Fruit fly (Drosophila melanogaster) whole organism, prepupa: ENCODE results near the gene CG15429.
A peak's percentile ranks its signal among the peaks of the same experiment; 100 is the strongest.

Experiments
- Blimp-1 ChIP-seq: fragments of 200-800 bp; sonication (Bioruptor generic); optimal IDR thresholded peaks from 3 replicates; lab custom pipeline; 2017; ENCODE audit warnings: missing biosample characterization, missing genetic modification characterization, mild to moderate bottlenecking, moderate library complexity, missing genetic modification reagents
- CG11762 ChIP-seq: fragments of 200-800 bp; sonication (Bioruptor generic); optimal IDR thresholded peaks from 3 replicates; lab custom pipeline; 2016; ENCODE audit warnings: missing biosample characterization, missing genetic modification characterization; ENCODE audit not compliant: insufficient read depth
- CG15336 ChIP-seq: fragments of 200-800 bp; sonication (Bioruptor generic); IDR thresholded peaks from 2 replicates; pipeline ENCODE4 v1.3.6; 2022; ENCODE audit warnings: missing biosample characterization, missing genetic modification characterization
- CG1621 ChIP-seq: fragments of 200-800 bp; sonication (Bioruptor generic); optimal IDR thresholded peaks from 3 replicates; lab custom pipeline; 2018; ENCODE audit warnings: missing biosample characterization, mild to moderate bottlenecking, missing genetic modification characterization
- CG16779 ChIP-seq: fragments of 200-800 bp; sonication (Bioruptor generic); optimal IDR thresholded peaks from 3 replicates; lab custom pipeline; 2017; ENCODE audit warnings: missing biosample characterization, mild to moderate bottlenecking, missing genetic modification characterization
- CG3032 ChIP-seq: fragments of 200-800 bp; optimal IDR thresholded peaks from 2 replicates; lab custom pipeline; 2019; ENCODE audit warnings: missing biosample characterization, mild to moderate bottlenecking, missing genetic modification characterization, moderate library complexity
- CG31627 ChIP-seq: fragments of 200-800 bp; sonication (Bioruptor generic); optimal IDR thresholded peaks from 3 replicates; lab custom pipeline; 2016; ENCODE audit warnings: missing biosample characterization, missing genetic modification characterization
- CG32006 ChIP-seq: fragments of 200-800 bp; sonication (Bioruptor generic); optimal IDR thresholded peaks from 3 replicates; lab custom pipeline; 2017; ENCODE audit warnings: missing biosample characterization, mild to moderate bottlenecking, missing genetic modification characterization
- CG34406 ChIP-seq: fragments of 200-800 bp; sonication (Bioruptor generic); optimal IDR thresholded peaks from 3 replicates; lab custom pipeline; 2016; ENCODE audit warnings: missing biosample characterization, missing genetic modification characterization
- CG4318 ChIP-seq: fragments of 200-800 bp; sonication (Bioruptor generic); optimal IDR thresholded peaks from 3 replicates; lab custom pipeline; 2017; ENCODE audit warnings: missing biosample characterization, mild to moderate bottlenecking, missing genetic modification characterization
- CG6163 ChIP-seq: fragments of 200-800 bp; sonication (Bioruptor generic); IDR thresholded peaks from 3 replicates; pipeline ENCODE4 v1.3.6; 2022; ENCODE audit warnings: missing biosample characterization, missing genetic modification characterization
- CG6276 ChIP-seq: fragments of 200-800 bp; sonication (Bioruptor generic); optimal IDR thresholded peaks from 2 replicates; lab custom pipeline; 2017; ENCODE audit warnings: missing biosample characterization, mild to moderate bottlenecking, missing genetic modification characterization
- CG8119 ChIP-seq: fragments of 200-800 bp; sonication (Bioruptor generic); IDR thresholded peaks from 3 replicates; pipeline ENCODE4 v1.3.6; 2022; ENCODE audit warnings: missing biosample characterization, missing genetic modification characterization
- CG8319 ChIP-seq: fragments of 200-800 bp; sonication (Bioruptor generic); optimal IDR thresholded peaks from 3 replicates; lab custom pipeline; 2016; ENCODE audit warnings: missing biosample characterization, missing genetic modification characterization
- CG8632 ChIP-seq: fragments of 200-800 bp; sonication (Bioruptor generic); optimal IDR thresholded peaks from 3 replicates; lab custom pipeline; 2016; ENCODE audit warnings: missing biosample characterization, missing genetic modification characterization
- CG9139 ChIP-seq: fragments of 200-800 bp; sonication (Bioruptor generic); optimal IDR thresholded peaks from 3 replicates; lab custom pipeline; 2017; ENCODE audit warnings: missing biosample characterization, mild to moderate bottlenecking, missing genetic modification characterization
- Eip78C ChIP-seq: fragments of 200-800 bp; sonication (Bioruptor generic); peaks from one replicate; lab custom pipeline; 2016; ENCODE audit warnings: missing biosample characterization, missing genetic modification characterization
- Eip93F ChIP-seq: fragments of 200-800 bp; sonication (Bioruptor generic); optimal IDR thresholded peaks from 2 replicates; lab custom pipeline; 2016; ENCODE audit warnings: missing biosample characterization, mild to moderate bottlenecking, missing genetic modification characterization
- Ets96B ChIP-seq: fragments of 200-800 bp; optimal IDR thresholded peaks from 2 replicates; lab custom pipeline; 2019; ENCODE audit warnings: missing biosample characterization, mild to moderate bottlenecking, missing genetic modification characterization, moderate library complexity
- Gug ChIP-seq: fragments of 200-800 bp; sonication (Bioruptor generic); IDR thresholded peaks from 2 replicates; pipeline ENCODE4 v1.3.6; 2022; ENCODE audit warnings: missing biosample characterization, missing genetic modification characterization
- Hr38 ChIP-seq: sonication (Bioruptor generic); optimal IDR thresholded peaks from 2 replicates; lab custom pipeline; 2016; ENCODE audit warnings: missing biosample characterization, missing genetic modification characterization
- Hr4 ChIP-seq: fragments of 200-800 bp; sonication (Bioruptor generic); optimal IDR thresholded peaks from 3 replicates; lab custom pipeline; 2016; ENCODE audit warnings: missing biosample characterization, missing genetic modification characterization
- Lpt ChIP-seq: fragments of 200-800 bp; sonication (Bioruptor generic); optimal IDR thresholded peaks from 3 replicates; lab custom pipeline; 2016; ENCODE audit warnings: missing biosample characterization, missing genetic modification characterization
- Met ChIP-seq: fragments of 200-800 bp; sonication (Bioruptor generic); optimal IDR thresholded peaks from 3 replicates; lab custom pipeline; 2016; ENCODE audit warnings: missing biosample characterization, missing genetic modification characterization
- OdsH ChIP-seq: fragments of 200-800 bp; sonication (Bioruptor generic); optimal IDR thresholded peaks from 3 replicates; lab custom pipeline; 2016; ENCODE audit warnings: missing biosample characterization, missing genetic modification characterization
- Smox ChIP-seq: fragments of 200-800 bp; sonication (Bioruptor generic); optimal IDR thresholded peaks from 3 replicates; lab custom pipeline; 2016; ENCODE audit warnings: missing biosample characterization, missing genetic modification characterization
- Sox14 ChIP-seq: fragments of 200-800 bp; sonication (Bioruptor generic); optimal IDR thresholded peaks from 3 replicates; lab custom pipeline; 2016; ENCODE audit warnings: missing biosample characterization, missing genetic modification characterization
- acj6 ChIP-seq: fragments of 200-800 bp; sonication (Bioruptor generic); optimal IDR thresholded peaks from 3 replicates; lab custom pipeline; 2016; ENCODE audit warnings: missing biosample characterization, missing genetic modification characterization
- cyc ChIP-seq: fragments of 200-800 bp; sonication (Bioruptor generic); optimal IDR thresholded peaks from 3 replicates; lab custom pipeline; 2016; ENCODE audit warnings: missing biosample characterization, missing genetic modification characterization
- dac ChIP-seq: fragments of 200-800 bp; sonication (Bioruptor generic); optimal IDR thresholded peaks from 2 replicates; lab custom pipeline; 2017; ENCODE audit warnings: missing biosample characterization, mild to moderate bottlenecking, missing genetic modification characterization
- dsx ChIP-seq: fragments of 200-800 bp; optimal IDR thresholded peaks from 3 replicates; lab custom pipeline; 2019; ENCODE audit warnings: missing biosample characterization, mild to moderate bottlenecking, missing genetic modification characterization, moderate library complexity; ENCODE audit not compliant: poor library complexity, severe bottlenecking
- esn ChIP-seq: fragments of 200-800 bp; sonication (Bioruptor generic); optimal IDR thresholded peaks from 2 replicates; lab custom pipeline; 2016; ENCODE audit warnings: missing biosample characterization, mild to moderate bottlenecking, missing genetic modification characterization, moderate library complexity
- fkh ChIP-seq: fragments of 200-800 bp; sonication (Bioruptor generic); optimal IDR thresholded peaks from 3 replicates; lab custom pipeline; 2017; ENCODE audit warnings: missing biosample characterization, mild to moderate bottlenecking, missing genetic modification characterization, moderate library complexity
- lz ChIP-seq: fragments of 200-800 bp; sonication (Bioruptor generic); optimal IDR thresholded peaks from 3 replicates; lab custom pipeline; 2016; ENCODE audit warnings: missing biosample characterization, missing genetic modification characterization
- net ChIP-seq: fragments of 200-800 bp; sonication (Bioruptor generic); optimal IDR thresholded peaks from 3 replicates; lab custom pipeline; 2016; ENCODE audit warnings: missing biosample characterization, missing genetic modification characterization
- pdm3 ChIP-seq: fragments of 200-800 bp; sonication (Bioruptor generic); optimal IDR thresholded peaks from 3 replicates; lab custom pipeline; 2016; ENCODE audit warnings: missing biosample characterization, missing genetic modification characterization
- spab ChIP-seq: fragments of 200-800 bp; sonication (Bioruptor generic); optimal IDR thresholded peaks from 2 replicates; lab custom pipeline; 2017; ENCODE audit warnings: missing biosample characterization, mild to moderate bottlenecking, missing genetic modification characterization, missing genetic modification reagents
- ss ChIP-seq, 2 experiments: fragments of 200-800 bp; sonication (Bioruptor generic); optimal IDR thresholded peaks; 2 replicates in 1 of 2; 3 replicates in 1 of 2; lab custom pipeline; 2017 to 2018; ENCODE audit warnings: mild to moderate bottlenecking in 2 of 2, missing biosample characterization in 2 of 2, missing genetic modification characterization in 2 of 2, moderate library complexity in 1 of 2
- svp ChIP-seq: fragments of 200-800 bp; sonication (Bioruptor generic); peaks from one replicate; lab custom pipeline; 2016; ENCODE audit warnings: missing biosample characterization, missing genetic modification characterization
- topi ChIP-seq: fragments of 200-800 bp; sonication (Bioruptor generic); optimal IDR thresholded peaks from 3 replicates; lab custom pipeline; 2016; ENCODE audit warnings: missing biosample characterization, missing genetic modification characterization

Gene CG15429

DNA sequence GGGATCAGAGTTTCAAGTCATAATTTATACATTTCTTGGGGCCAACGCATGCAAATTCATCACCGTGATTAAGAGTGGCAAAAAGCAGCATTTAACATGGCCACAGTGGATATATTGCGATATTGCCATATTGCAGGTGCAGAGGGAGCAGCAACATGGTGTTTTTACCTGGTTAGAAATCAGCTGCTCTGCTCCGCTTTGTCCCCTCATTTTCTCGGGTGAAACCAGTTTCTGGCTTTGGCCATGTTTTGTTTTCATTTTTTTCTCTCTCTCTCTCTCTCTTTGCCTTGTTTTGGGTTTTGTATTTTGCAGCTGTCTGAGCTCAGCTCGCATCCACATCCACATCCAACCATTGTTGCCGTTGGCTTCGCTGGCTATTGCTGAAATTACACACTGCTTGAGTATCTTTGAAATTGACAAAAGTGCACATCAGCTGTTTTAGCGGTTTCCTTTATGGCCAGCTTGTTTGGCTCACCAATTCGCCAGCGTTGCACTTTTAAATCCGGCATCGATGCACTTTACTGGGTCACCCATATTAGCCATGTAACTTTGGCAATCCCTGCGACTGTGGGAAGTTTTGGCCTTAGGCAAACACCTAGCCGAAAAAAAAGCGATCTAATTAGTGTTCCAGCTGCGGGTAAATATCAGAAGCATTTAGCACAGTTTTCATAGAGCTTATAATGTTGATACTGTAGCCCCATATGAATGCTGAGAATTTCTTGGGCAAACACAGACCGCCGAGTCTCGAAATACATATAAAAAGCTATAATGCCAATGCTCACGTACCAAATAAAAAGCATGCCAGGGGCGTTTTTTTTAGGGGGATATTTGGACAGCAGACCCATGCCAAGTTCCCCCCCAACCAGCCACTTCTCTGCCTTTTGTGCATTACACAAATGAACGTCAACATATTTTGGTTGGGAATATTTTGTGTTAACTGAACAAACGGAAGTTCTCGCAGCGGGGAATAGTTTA lies 22.5 kb downstream of the CG15429 start (continued):
- TF ChIP-seq Hr4 (GFP tag; lab: Kevin White, UChicago) (no peak), CG4318 (no peak), Met (no peak), OdsH (no peak), Blimp-1 (no peak), acj6 (GFP tag; lab: Kevin White, UChicago) (no peak), CG1621 (no peak), CG32006 (GFP tag; lab: Kevin White, UChicago) (no peak), net (GFP tag; lab: Kevin White, UChicago) (no peak), esn (GFP tag; lab: Kevin White, UChicago) (no peak), Lpt (GFP tag; lab: Kevin White, UChicago) (peak; percentile 56), dsx (peak; percentile 19), Eip93F (GFP tag; lab: Kevin White, UChicago) (no peak), CG31627 (GFP tag; lab: Kevin White, UChicago) (no peak), cyc (GFP tag; lab: Kevin White, UChicago) (no peak), ss (GFP tag; optimal IDR thresholded peaks at IDR 0.05; lab: Kevin White, UChicago) (peak; percentile 51 to 63), CG16779 (tag; lab: Kevin White, UChicago) (no peak), CG8119 (peak; percentile 45; the same call in 2 of the 3 replicates), CG6163 (GFP tag; lab: Robert Waterston, UW) (peak; percentile 16; the same call in 1 of the 3 replicates), CG3032 (tag; lab: Kevin White, UChicago) (peak; percentile 9), CG11762 (no peak), Sox14 (no peak), Ets96B (tag; lab: Kevin White, UChicago) (peak; percentile 2), lz (GFP tag; lab: Kevin White, UChicago) (no peak), fkh (GFP tag; lab: Kevin White, UChicago) (peak; percentile 82), Hr38 (GFP tag; lab: Kevin White, UChicago) (no peak), spab (GFP tag; lab: Kevin White, UChicago) (peak; percentile 47), CG8632 (no peak), CG6276 (GFP tag; lab: Kevin White, UChicago) (peak; percentile 50), Smox (no peak), CG34406 (no peak), CG15336 (GFP tag; lab: Robert Waterston, UW) (peak; percentile 25; the same call in 1 of the 2 replicates), CG8319 (GFP tag; lab: Kevin White, UChicago) (no peak), Gug (GFP tag; lab: Robert Waterston, UW) (no peak), pdm3 (GFP tag; lab: Kevin White, UChicago) (no peak), dac (GFP tag; lab: Kevin White, UChicago) (no peak), CG9139 (GFP tag; lab: Kevin White, UChicago) (peak; percentile 20), topi (no peak)

DNA sequence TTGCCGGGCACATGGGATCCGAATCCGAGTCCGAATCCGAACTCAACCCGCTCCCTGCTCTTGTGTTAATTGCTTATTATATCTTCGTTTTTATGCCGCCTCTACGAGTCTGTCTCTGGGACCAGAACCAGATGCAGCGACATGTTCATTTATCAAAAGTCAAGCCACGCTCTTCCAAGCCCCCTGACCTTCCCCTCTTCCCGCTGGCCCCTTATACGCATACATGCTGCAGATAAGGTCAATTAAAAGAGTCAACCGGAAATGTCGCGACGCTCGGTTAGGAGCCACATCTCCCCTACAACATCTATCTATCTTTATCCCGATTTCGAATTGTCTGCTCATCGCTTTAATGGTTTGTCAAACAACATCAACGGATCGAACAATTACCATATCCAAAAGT lies 25.0 kb downstream of the CG15429 start:
- peak; percentile 55 for TF ChIP-seq svp (GFP tag; lab: Kevin White, UChicago)
- TF ChIP-seq Eip78C (GFP tag; lab: Kevin White, UChicago): no peak
- no peak for TF ChIP-seq CG4318
